Worm (Caenorhabditis elegans) whole organism, L4 larva: ENCODE measurements around the gene F15D4.4.

Experiments
- F10B5.3 ChIP-seq: sonication (generic microtip); optimal IDR thresholded peaks from 2 replicates; lab custom pipeline; 2016; ENCODE audit warnings: mild to moderate bottlenecking, missing genetic modification characterization, missing compliant biosample characterization
- F37D6.2 ChIP-seq: sonication (generic microtip); optimal IDR thresholded peaks from 2 replicates; lab custom pipeline; 2016; ENCODE audit warnings: mild to moderate bottlenecking, missing genetic modification characterization, missing compliant biosample characterization
- R02D3.7 ChIP-seq: fragments of 150-350 bp; sonication (generic microtip); optimal IDR thresholded peaks from 3 replicates; lab custom pipeline; 2014; ENCODE audit warnings: missing biosample characterization, missing genetic modification characterization
- T20F7.1 ChIP-seq: fragments of 200-800 bp; sonication (Bioruptor generic); optimal IDR thresholded peaks from 2 replicates; lab custom pipeline; 2018; ENCODE audit warnings: mild to moderate bottlenecking, missing genetic modification characterization, missing compliant biosample characterization
- T26A8.4 ChIP-seq: fragments of 200-800 bp; sonication (Bioruptor generic); IDR thresholded peaks from 2 replicates; pipeline ENCODE4 v1.3.6; 2022; ENCODE audit warnings: missing genetic modification characterization, missing compliant biosample characterization
- Y75B8A.6 ChIP-seq: fragments of 200-800 bp; sonication (Bioruptor generic); IDR thresholded peaks from 2 replicates; pipeline ENCODE4 v1.3.6; 2022; ENCODE audit warnings: missing genetic modification reagents, missing genetic modification characterization, missing compliant biosample characterization
- ZK337.2 ChIP-seq: fragments of 200-800 bp; sonication (Bioruptor generic); IDR thresholded peaks from 2 replicates; pipeline ENCODE4 v1.3.6; 2022; ENCODE audit warnings: missing genetic modification reagents, missing genetic modification characterization, missing compliant biosample characterization
- ZK546.5 ChIP-seq, 2 experiments: sonication (generic microtip); optimal IDR thresholded peaks; 2 replicates each; lab custom pipeline; 2017; ENCODE audit warnings: missing biosample characterization in 2 of 2, missing genetic modification characterization in 2 of 2
- aha-1 ChIP-seq: fragments of 150-350 bp; peaks from one replicate; lab custom pipeline; 2014; ENCODE audit warnings: missing biosample characterization, missing genetic modification characterization
- aly-2 ChIP-seq: sonication (generic microtip); optimal IDR thresholded peaks from 2 replicates; lab custom pipeline; 2018; ENCODE audit warnings: missing biosample characterization, missing genetic modification characterization
- arid-1 ChIP-seq: fragments of 200-800 bp; sonication (Bioruptor generic); conservative IDR thresholded peaks from 2 replicates; pipeline ENCODE4 v1.3.6; 2022; ENCODE audit warnings: missing genetic modification reagents, missing genetic modification characterization, missing compliant biosample characterization
- attf-4 ChIP-seq: sonication (generic microtip); optimal IDR thresholded peaks from 3 replicates; lab custom pipeline; 2017; ENCODE audit warnings: missing biosample characterization, missing genetic modification characterization
- ceh-20 ChIP-seq: fragments of 200-800 bp; sonication (Bioruptor generic); IDR thresholded peaks from 2 replicates; pipeline ENCODE4 v1.3.6; 2022; ENCODE audit warnings: missing genetic modification reagents, missing genetic modification characterization, missing compliant biosample characterization
- ces-1 ChIP-seq: fragments of 150-350 bp; sonication (generic microtip); optimal IDR thresholded peaks from 4 replicates; lab custom pipeline; 2014; ENCODE audit warnings: missing biosample characterization, missing genetic modification reagents, missing genetic modification characterization
- ctbp-1 ChIP-seq: fragments of 200-800 bp; sonication (Bioruptor generic); IDR thresholded peaks from 2 replicates; pipeline ENCODE4 v1.3.6; 2022; ENCODE audit warnings: missing genetic modification reagents, missing genetic modification characterization, missing compliant biosample characterization
- daf-8 ChIP-seq: fragments of 200-800 bp; sonication (Bioruptor generic); IDR thresholded peaks from 2 replicates; pipeline ENCODE4 v1.3.6; 2022; ENCODE audit warnings: missing genetic modification characterization, missing compliant biosample characterization
- dmd-8 ChIP-seq: fragments of 200-800 bp; sonication (Bioruptor generic); IDR thresholded peaks from 2 replicates; pipeline ENCODE4 v1.3.6; 2022; ENCODE audit warnings: missing genetic modification characterization, missing compliant biosample characterization
- dpl-1 ChIP-seq: fragments of 150-350 bp; optimal IDR thresholded peaks from 2 replicates; lab custom pipeline; 2014; ENCODE audit warnings: missing biosample characterization, missing genetic modification reagents, missing genetic modification characterization
- duxl-1 ChIP-seq: sonication (generic microtip); optimal IDR thresholded peaks from 2 replicates; lab custom pipeline; 2016; ENCODE audit warnings: mild to moderate bottlenecking, missing genetic modification characterization, moderate library complexity, missing compliant biosample characterization; ENCODE audit not compliant: poor library complexity
- egl-43 ChIP-seq: fragments of 200-800 bp; sonication (Bioruptor generic); IDR thresholded peaks from 2 replicates; pipeline ENCODE4 v1.3.6; 2022; ENCODE audit warnings: missing genetic modification reagents, missing genetic modification characterization, missing compliant biosample characterization
- fkh-10 ChIP-seq: fragments of 150-350 bp; optimal IDR thresholded peaks from 2 replicates; lab custom pipeline; 2014; ENCODE audit warnings: missing biosample characterization, missing genetic modification reagents, missing genetic modification characterization
- fos-1 ChIP-seq: fragments of 150-350 bp; optimal IDR thresholded peaks from 2 replicates; lab custom pipeline; 2014; ENCODE audit warnings: missing biosample characterization, missing genetic modification characterization
- hmg-1.1 ChIP-seq: fragments of 200-800 bp; sonication (Bioruptor generic); IDR thresholded peaks from 2 replicates; pipeline ENCODE4 v1.3.6; 2022; ENCODE audit warnings: missing genetic modification reagents, missing genetic modification characterization, missing compliant biosample characterization
- jun-1 ChIP-seq: fragments of 150-350 bp; optimal IDR thresholded peaks from 2 replicates; lab custom pipeline; 2014; ENCODE audit warnings: missing biosample characterization, missing genetic modification reagents, missing genetic modification characterization
- lin-29 ChIP-seq: fragments of 200-800 bp; sonication (Bioruptor generic); IDR thresholded peaks from 2 replicates; pipeline ENCODE4 v1.3.6; 2022; ENCODE audit warnings: missing genetic modification reagents, missing genetic modification characterization, missing compliant biosample characterization
- lin-38 ChIP-seq: fragments of 200-800 bp; sonication (Bioruptor generic); IDR thresholded peaks from 2 replicates; pipeline ENCODE4 v1.3.6; 2022; ENCODE audit warnings: missing genetic modification reagents, missing genetic modification characterization, missing compliant biosample characterization
- lin-39 ChIP-seq: fragments of 150-350 bp; optimal IDR thresholded peaks from 2 replicates; lab custom pipeline; 2014; ENCODE audit warnings: missing biosample characterization, missing genetic modification reagents, missing genetic modification characterization
- lsy-2 ChIP-seq, 2 experiments: fragments of 150-350 bp in 1 of 2; sonication (generic microtip) in 1 of 2; optimal IDR thresholded peaks; 2 replicates each; lab custom pipeline; 2014 to 2017; ENCODE audit warnings: missing biosample characterization in 2 of 2, missing genetic modification characterization in 2 of 2
- mdt-29 ChIP-seq: fragments of 200-800 bp; sonication (Bioruptor generic); IDR thresholded peaks from 2 replicates; pipeline ENCODE4 v1.3.6; 2022; ENCODE audit warnings: missing genetic modification reagents, missing genetic modification characterization, missing compliant biosample characterization
- mep-1 ChIP-seq: fragments of 150-350 bp; sonication (generic microtip); optimal IDR thresholded peaks from 3 replicates; lab custom pipeline; 2014; ENCODE audit warnings: missing biosample characterization, missing genetic modification characterization
- mes-2 ChIP-seq: sonication (generic microtip); optimal IDR thresholded peaks from 2 replicates; lab custom pipeline; 2016; ENCODE audit warnings: missing genotype, mild to moderate bottlenecking, missing genetic modification characterization, missing compliant biosample characterization; ENCODE audit not compliant: poor library complexity, severe bottlenecking
- nhr-10 ChIP-seq: fragments of 150-350 bp; optimal IDR thresholded peaks from 2 replicates; lab custom pipeline; 2014; ENCODE audit warnings: missing biosample characterization, missing genetic modification characterization
- nhr-237 ChIP-seq: sonication (generic microtip); optimal IDR thresholded peaks from 2 replicates; lab custom pipeline; 2017; ENCODE audit warnings: missing biosample characterization, missing genetic modification characterization
- nhr-28 ChIP-seq: fragments of 150-350 bp; optimal IDR thresholded peaks from 2 replicates; lab custom pipeline; 2014; ENCODE audit warnings: missing biosample characterization, missing genetic modification characterization
- nhr-42 ChIP-seq: fragments of 200-800 bp; sonication (Bioruptor generic); IDR thresholded peaks from 2 replicates; pipeline ENCODE4 v1.3.6; 2022; ENCODE audit warnings: missing genetic modification characterization, missing compliant biosample characterization
- nhr-48 ChIP-seq: sonication (generic microtip); optimal IDR thresholded peaks from 2 replicates; lab custom pipeline; 2016; ENCODE audit warnings: mild to moderate bottlenecking, missing genetic modification characterization, missing compliant biosample characterization
- php-3 ChIP-seq: fragments of 200-800 bp; sonication (Bioruptor generic); IDR thresholded peaks from 2 replicates; pipeline ENCODE4 v1.3.6; 2022; ENCODE audit warnings: missing genetic modification reagents, missing genetic modification characterization, missing compliant biosample characterization
- pqm-1 ChIP-seq: sonication (generic microtip); optimal IDR thresholded peaks from 2 replicates; lab custom pipeline; 2017; ENCODE audit warnings: missing biosample characterization, missing genetic modification characterization
- rbr-2 ChIP-seq: sonication (generic microtip); optimal IDR thresholded peaks from 2 replicates; lab custom pipeline; 2016; ENCODE audit warnings: missing genotype, missing genetic modification characterization, missing compliant biosample characterization
- saeg-2 ChIP-seq: fragments of 200-800 bp; sonication (Bioruptor generic); IDR thresholded peaks from 2 replicates; pipeline ENCODE4 v1.3.6; 2022; ENCODE audit warnings: missing genetic modification reagents, missing genetic modification characterization, missing compliant biosample characterization
- set-16 ChIP-seq: fragments of 200-800 bp; sonication (Bioruptor generic); IDR thresholded peaks from 2 replicates; pipeline ENCODE4 v1.3.6; 2022; ENCODE audit warnings: missing genetic modification reagents, missing genetic modification characterization, missing compliant biosample characterization
- skn-1 ChIP-seq: fragments of 150-350 bp; optimal IDR thresholded peaks from 2 replicates; lab custom pipeline; 2014; ENCODE audit warnings: missing biosample characterization, missing genetic modification characterization
- snpc-4 ChIP-seq: fragments of 150-350 bp; optimal IDR thresholded peaks from 2 replicates; lab custom pipeline; 2014; ENCODE audit warnings: missing biosample characterization, missing genetic modification characterization
- spr-1 ChIP-seq: sonication (generic microtip); optimal IDR thresholded peaks from 2 replicates; lab custom pipeline; 2016; ENCODE audit warnings: mild to moderate bottlenecking, missing genetic modification characterization, missing compliant biosample characterization
- spr-3 ChIP-seq: fragments of 200-800 bp; sonication (Bioruptor generic); optimal IDR thresholded peaks from 2 replicates; lab custom pipeline; 2018; ENCODE audit warnings: mild to moderate bottlenecking, missing genetic modification characterization, missing compliant biosample characterization
- tra-1 ChIP-seq: fragments of 200-800 bp; sonication (Bioruptor generic); IDR thresholded peaks from 2 replicates; pipeline ENCODE4 v1.3.6; 2022; ENCODE audit warnings: missing genetic modification reagents, missing genetic modification characterization, missing compliant biosample characterization
- unc-130 ChIP-seq: sonication (generic microtip); optimal IDR thresholded peaks from 2 replicates; lab custom pipeline; 2016; ENCODE audit warnings: missing genetic modification reagents, missing genetic modification characterization, missing compliant biosample characterization
- unc-62 ChIP-seq, 3 experiments: fragments of 150-350 bp in 1 of 3; sonication (generic microtip); optimal IDR thresholded peaks in 2 of 3; peaks in 1 of 3; 1 replicate in 1 of 3; 2 replicates in 2 of 3; lab custom pipeline; 2014 to 2017; ENCODE audit warnings: missing biosample characterization in 3 of 3, missing genetic modification characterization in 3 of 3, missing genetic modification reagents in 3 of 3, missing genotype in 1 of 3
- vab-7 ChIP-seq: fragments of 200-800 bp; sonication (Bioruptor generic); IDR thresholded peaks from 2 replicates; pipeline ENCODE4 v1.3.6; 2022; ENCODE audit warnings: missing genetic modification reagents, missing genetic modification characterization, missing compliant biosample characterization
- zip-11 ChIP-seq: fragments of 200-800 bp; sonication (Bioruptor generic); IDR thresholded peaks from 2 replicates; pipeline ENCODE4 v1.3.6; 2022; ENCODE audit warnings: missing genetic modification characterization, missing compliant biosample characterization
- zip-2 ChIP-seq: fragments of 150-350 bp; optimal IDR thresholded peaks from 2 replicates; lab custom pipeline; 2014; ENCODE audit warnings: missing biosample characterization, missing genetic modification characterization

Gene F15D4.4

ce11 chrII:13198845-13199244 lies 44.1 kb downstream of the F15D4.4 start (continued):
- TF ChIP-seq spr-1 (tag; lab: Kevin White, UChicago) (no peak), duxl-1 (tag; lab: Kevin White, UChicago) (no peak), pqm-1 (tag; lab: Kevin White, UChicago) (no peak), T26A8.4 (no peak), lin-38 (0 out of 2 replicates have a peak, but pooled peaks have one; percentile 19), rbr-2 (tag; lab: Kevin White, UChicago) (no peak), lsy-2 (tag; optimal IDR thresholded peaks at IDR 0.05; lab: Kevin White, UChicago) (peak in 1 of 2 experiments; percentile 5), F37D6.2 (tag; lab: Kevin White, UChicago) (no peak), zip-2 (tag; lab: Kevin White, UChicago) (no peak), jun-1 (tag; lab: Kevin White, UChicago) (no peak), fos-1 (tag; lab: Kevin White, UChicago) (no peak), hmg-1.1 (GFP tag; lab: Robert Waterston, UW) (no peak), fkh-10 (no peak), ctbp-1 (GFP tag; lab: Robert Waterston, UW) (no peak), ZK546.5 (tag; optimal IDR thresholded peaks at IDR 0.05; lab: Kevin White, UChicago) (no peak), nhr-237 (tag; lab: Kevin White, UChicago) (no peak), nhr-42 (GFP tag; lab: Robert Waterston, UW) (no peak), mep-1 (tag; lab: Kevin White, UChicago) (peak; percentile 14), skn-1 (no peak), mdt-29 (no peak), unc-130 (no peak), lin-29 (GFP tag; lab: Robert Waterston, UW) (no peak), R02D3.7 (no peak), attf-4 (tag; lab: Kevin White, UChicago) (no peak), zip-11 (GFP tag; lab: Robert Waterston, UW) (no peak), unc-62 (GFP tag; optimal IDR thresholded peaks at IDR 0.05 in 1 of 2; lab: Kevin White, UChicago) (peak in 1 of 2 experiments; percentile 61), unc-62 (tag; optimal IDR thresholded peaks at IDR 0.05; lab: Kevin White, UChicago) (no peak), php-3 (no peak), T20F7.1 (GFP tag; lab: Kevin White, UChicago) (peak; percentile 53), set-16 (GFP tag; lab: Robert Waterston, UW) (no peak), ZK337.2 (GFP tag; lab: Robert Waterston, UW) (no peak), daf-8 (GFP tag; lab: Robert Waterston, UW) (no peak), nhr-48 (tag; lab: Kevin White, UChicago) (no peak), F10B5.3 (tag; lab: Kevin White, UChicago) (no peak), snpc-4 (tag; lab: Kevin White, UChicago) (no peak), aha-1 (peak; percentile 46), dpl-1 (GFP tag; lab: Kevin White, UChicago) (no peak), Y75B8A.6 (GFP tag; lab: Robert Waterston, UW) (no peak), mes-2 (tag; lab: Kevin White, UChicago) (peak; percentile 44)
- TF ChIP-seq, all 104 proteins: peak for 9

DNA sequence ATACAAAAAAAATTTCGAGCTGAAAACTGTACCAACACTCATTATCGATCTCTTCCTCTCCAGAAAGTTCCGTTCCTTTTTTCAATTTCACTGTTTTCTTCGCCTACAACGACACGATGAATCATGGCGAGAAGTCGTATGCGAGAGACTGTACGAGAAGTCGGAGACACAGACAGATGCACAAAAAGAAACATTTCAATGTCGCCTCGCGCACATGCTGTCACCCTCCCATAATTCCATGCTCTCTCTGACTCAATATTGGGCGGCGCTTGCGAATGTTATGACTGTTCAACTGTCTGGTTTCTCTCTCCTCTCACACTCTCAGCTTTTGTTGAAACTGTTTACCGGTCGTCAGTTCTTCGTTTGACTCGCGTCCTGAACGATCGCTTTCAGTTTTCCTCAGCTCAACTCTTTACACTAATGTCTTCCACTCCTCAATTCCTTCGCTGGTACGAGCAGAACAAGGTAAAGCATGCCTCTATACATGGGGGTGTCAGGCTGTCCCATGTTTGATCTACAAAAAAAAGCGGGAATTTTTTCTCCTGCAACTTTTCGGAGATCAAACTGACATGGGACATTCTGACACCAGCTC lies 46.1 kb downstream of the F15D4.4 start:
- 0 out of 2 replicates have a peak, but pooled peaks have one; percentile 45 for TF ChIP-seq hmg-1.1 (GFP tag; lab: Robert Waterston, UW)
- TF ChIP-seq nhr-28: no peak
- no peak for TF ChIP-seq saeg-2
- TF ChIP-seq vab-7: no peak
- TF ChIP-seq tra-1 (GFP tag; lab: Robert Waterston, UW): no peak
- TF ChIP-seq zip-11 (GFP tag; lab: Robert Waterston, UW): no peak
- no peak for TF ChIP-seq lin-39 (tag; lab: Kevin White, UChicago)
- TF ChIP-seq rbr-2 (tag; lab: Kevin White, UChicago): peak; percentile 9
- TF ChIP-seq spr-3 (GFP tag; lab: Kevin White, UChicago): no peak
- TF ChIP-seq nhr-42 (GFP tag; lab: Robert Waterston, UW): no peak
- TF ChIP-seq T20F7.1 (GFP tag; lab: Kevin White, UChicago): no peak
- TF ChIP-seq dmd-8 (GFP tag; lab: Robert Waterston, UW): no peak
- TF ChIP-seq skn-1: no peak
- no peak for TF ChIP-seq ces-1 (GFP tag; lab: Kevin White, UChicago)
- no peak for TF ChIP-seq aly-2 (tag; lab: Kevin White, UChicago)
- TF ChIP-seq ceh-20 (GFP tag; lab: Robert Waterston, UW): no peak
- TF ChIP-seq egl-43 (GFP tag; lab: Robert Waterston, UW): no peak
- no peak for TF ChIP-seq mes-2 (tag; lab: Kevin White, UChicago)
- no peak for TF ChIP-seq nhr-10 (tag; lab: Kevin White, UChicago)
- no peak for TF ChIP-seq arid-1
